Fruit fly (Drosophila melanogaster): ENCODE data around the gene CG10336.
A peak's percentile ranks its signal among the peaks of the same experiment; 100 is the strongest.

Gene CG10336

dm6 chr2L:18676948-18677820, 12.1 kb upstream of the CG10336 start, which contains the start of the genes Mst36Fa and CG31751 (continued):
- TF ChIP-seq CG1832 (GFP tag; optimal IDR thresholded peaks at IDR 0.05) = no peak
- TF ChIP-seq CG2678 (tag; optimal IDR thresholded peaks at IDR 0.05) = peak; percentile 87
- TF ChIP-seq CG31365 (tag; optimal IDR thresholded peaks at IDR 0.05) = peak; percentile 75
- TF ChIP-seq stwl (tag; optimal IDR thresholded peaks at IDR 0.05) = peak; percentile 72
- peak; percentile 93 for TF ChIP-seq CG6813 (GFP tag; optimal IDR thresholded peaks at IDR 0.05)
- peak; percentile 35 for TF ChIP-seq oc (tag; optimal IDR thresholded peaks at IDR 0.05)
- TF ChIP-seq CG2129 (GFP tag; IDR thresholded peaks at IDR 0.05; ENCODE audit: partially characterized antibody) = no peak
- TF ChIP-seq CG7556 (GFP tag; optimal IDR thresholded peaks at IDR 0.05) = peak; percentile 88
- no peak for TF ChIP-seq CG31224 (GFP tag; IDR thresholded peaks at IDR 0.05)
- peak; percentile 88 for TF ChIP-seq BtbVII (GFP tag; optimal IDR thresholded peaks at IDR 0.05)
- TF ChIP-seq trh (GFP tag; optimal IDR thresholded peaks at IDR 0.05) = peak; percentile 37
- peak; percentile 45 for TF ChIP-seq CG8290 (GFP tag; optimal IDR thresholded peaks at IDR 0.05)
- TF ChIP-seq CG8290 (tag; optimal IDR thresholded peaks at IDR 0.05) = peak in 1 of 2 experiments; percentile 97
- no peak; the same call in 1 of the 2 replicates for TF ChIP-seq Dref (GFP tag; IDR thresholded peaks at IDR 0.05)
- TF ChIP-seq kay (GFP tag; optimal IDR thresholded peaks at IDR 0.05) = peak; percentile 28
- no peak for TF ChIP-seq eve (GFP tag; optimal IDR thresholded peaks at IDR 0.05)
- peak; percentile 31 for TF ChIP-seq CG17829 (tag; optimal IDR thresholded peaks at IDR 0.05)
- TF ChIP-seq CG12219 (GFP tag; optimal IDR thresholded peaks at IDR 0.05) = peak; percentile 82
- peak; percentile 45 for TF ChIP-seq en (GFP tag; optimal IDR thresholded peaks at IDR 0.05)
- no peak for TF ChIP-seq GATAe (GFP tag; conservative IDR thresholded peaks at IDR 0.05)
- TF ChIP-seq fd96Cb (tag; optimal IDR thresholded peaks at IDR 0.05) = peak; percentile 31
- peak; percentile 77 for TF ChIP-seq CG4707 (GFP tag; optimal IDR thresholded peaks at IDR 0.05)
- peak; percentile 88 for TF ChIP-seq ash1 (GFP tag; optimal IDR thresholded peaks at IDR 0.05)
- peak; percentile 94 for TF ChIP-seq lab (GFP tag; optimal IDR thresholded peaks at IDR 0.05)
- peak; percentile 75 for TF ChIP-seq CG13624 (GFP tag; optimal IDR thresholded peaks at IDR 0.05)
- no peak for TF ChIP-seq CG10959 (GFP tag; IDR thresholded peaks at IDR 0.05)
- peak; percentile 4; the same call in 1 of the 3 replicates for TF ChIP-seq ken (GFP tag; IDR thresholded peaks at IDR 0.05)
- TF ChIP-seq CG10366 (GFP tag; IDR thresholded peaks at IDR 0.05) = peak; percentile 28; the same call in 1 of the 2 replicates
- TF ChIP-seq CG4282 (GFP tag; optimal IDR thresholded peaks at IDR 0.05) = peak; percentile 71
- TF ChIP-seq CG7745 (tag; optimal IDR thresholded peaks at IDR 0.05) = peak; percentile 54
- no peak for TF ChIP-seq Jarid2 (GFP tag; optimal IDR thresholded peaks at IDR 0.05)
- peak; percentile 94 for TF ChIP-seq caup (GFP tag; optimal IDR thresholded peaks at IDR 0.05; ENCODE audit: severe bottlenecking)
- TF ChIP-seq Dfd (GFP tag; optimal IDR thresholded peaks at IDR 0.05) = no peak
- TF ChIP-seq run (tag; optimal IDR thresholded peaks at IDR 0.05) = peak; percentile 27
- no peak for TF ChIP-seq pita (GFP tag; optimal IDR thresholded peaks at IDR 0.05)
- no peak for TF ChIP-seq Dip3 (GFP tag; optimal IDR thresholded peaks at IDR 0.05)
- TF ChIP-seq unpg (GFP tag; optimal IDR thresholded peaks at IDR 0.05) = peak; percentile 73
- TF ChIP-seq MTF-1 (GFP tag; optimal IDR thresholded peaks at IDR 0.05; ENCODE audit: borderline replicate concordance) = peak; percentile 87
- peak; percentile 33 for TF ChIP-seq ems (GFP tag; optimal IDR thresholded peaks at IDR 0.05)
- TF ChIP-seq br (optimal IDR thresholded peaks at IDR 0.05) = no peak
- peak; percentile 64 for TF ChIP-seq ewg (GFP tag; optimal IDR thresholded peaks at IDR 0.05)
- TF ChIP-seq eyg (GFP tag; optimal IDR thresholded peaks at IDR 0.05) = peak; percentile 81
- no peak for TF ChIP-seq Trl (optimal IDR thresholded peaks at IDR 0.05)
- peak; percentile 85 for TF ChIP-seq Trl (GFP tag; optimal IDR thresholded peaks at IDR 0.05)
- peak; percentile 99 for TF ChIP-seq CG17385 (GFP tag; optimal IDR thresholded peaks at IDR 0.05)
- peak; percentile 85 for TF ChIP-seq CG18619 (GFP tag; optimal IDR thresholded peaks at IDR 0.05)
- TF ChIP-seq grn (GFP tag; optimal IDR thresholded peaks at IDR 0.05) = peak; percentile 86
- TF ChIP-seq gsb-n (tag; optimal IDR thresholded peaks at IDR 0.05) = no peak
- TF ChIP-seq Med (GFP tag) = peak; percentile 94
